Worm (Caenorhabditis elegans): ENCODE measurements around the gene C27H5.2.

Gene C27H5.2

ce11 chrII:7207649-7208048 lies 52.3 kb downstream of the C27H5.2 start:
- TF ChIP-seq him-1 (tag; optimal IDR thresholded peaks at IDR 0.05) (no peak), dao-5 (tag; optimal IDR thresholded peaks at IDR 0.05) (no peak), W03F9.2 (tag; optimal IDR thresholded peaks at IDR 0.05) (no peak)

DNA sequence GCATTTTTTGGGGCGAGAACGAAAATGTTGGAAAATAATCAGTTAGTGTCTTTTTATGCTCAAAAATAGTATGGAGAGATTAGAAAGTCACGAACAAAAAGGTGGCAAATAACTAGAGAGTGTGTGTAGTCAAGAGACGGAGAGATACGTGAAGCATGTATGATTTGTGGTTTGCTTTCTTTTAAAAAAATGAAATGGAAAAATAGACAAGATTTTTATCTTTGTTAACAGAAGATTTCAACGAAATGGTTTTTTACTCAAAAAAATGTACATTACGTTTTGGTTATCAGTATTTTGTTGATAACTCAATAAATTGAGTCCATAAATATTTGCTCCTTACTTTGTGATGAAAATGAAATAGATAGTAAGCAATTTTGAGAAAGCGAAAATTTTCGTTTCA lies 52.8 kb downstream of the C27H5.2 start, which contains the start of gene dhs-7:
TSS of gene dhs-7 (minus strand) at position 277 of the 400 bp plus-strand sequence.
- TF ChIP-seq W03F9.2 (tag; optimal IDR thresholded peaks at IDR 0.05) = no peak
- TF ChIP-seq him-1 (tag; optimal IDR thresholded peaks at IDR 0.05) = no peak
- no peak for TF ChIP-seq dao-5 (tag; optimal IDR thresholded peaks at IDR 0.05)

DNA sequence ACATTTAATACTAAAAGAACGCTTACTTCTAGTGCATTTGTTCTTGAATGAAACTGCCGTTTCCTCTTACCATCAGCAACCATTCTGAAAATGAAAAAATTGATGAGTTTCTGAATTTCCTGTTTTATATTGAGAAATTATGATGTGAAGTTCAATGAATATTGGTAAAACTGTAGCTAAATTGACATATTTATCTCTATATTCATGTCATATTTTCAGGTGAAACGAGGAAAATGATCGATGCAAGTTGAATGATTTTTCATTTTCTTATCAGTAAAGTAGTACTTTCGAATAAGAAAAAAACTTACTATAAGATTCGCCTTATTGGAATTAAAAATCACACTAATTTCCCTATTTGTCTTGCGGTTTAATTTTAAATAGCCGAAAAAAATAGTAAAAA lies 54.8 kb downstream of the C27H5.2 start, which contains the start of gene E04F6.15:
TSS of gene E04F6.15 (minus strand) at position 101 of the 400 bp plus-strand sequence.
- TF ChIP-seq him-1 (tag; optimal IDR thresholded peaks at IDR 0.05) = no peak
- TF ChIP-seq W03F9.2 (tag; optimal IDR thresholded peaks at IDR 0.05) = no peak
- TF ChIP-seq dao-5 (tag; optimal IDR thresholded peaks at IDR 0.05) = no peak

Data from whole organism, L4/young adult.